Worm (Caenorhabditis elegans) whole organism, mixed stage, embryonic: ENCODE measurements around the gene syx-2.

ENCODE experiments used
- M03D4.4 ChIP-seq: sonication (generic microtip); optimal IDR thresholded peaks from 2 replicates; lab custom pipeline; 2017; ENCODE audit warnings: mild to moderate bottlenecking, missing genetic modification characterization, missing compliant biosample characterization
- cnd-1 ChIP-seq: fragments of 200-800 bp; sonication (Bioruptor generic); optimal IDR thresholded peaks from 2 replicates; lab custom pipeline; 2018; ENCODE audit warnings: mild to moderate bottlenecking, missing genetic modification characterization, missing compliant biosample characterization
- lsy-2 ChIP-seq: fragments of 150-350 bp; optimal IDR thresholded peaks from 2 replicates; lab custom pipeline; 2014; ENCODE audit warnings: missing biosample characterization, missing genetic modification characterization
- mep-1 ChIP-seq: fragments of 150-350 bp; optimal IDR thresholded peaks from 2 replicates; lab custom pipeline; 2017; ENCODE audit warnings: missing biosample characterization, missing genetic modification reagents, missing genetic modification characterization, inconsistent platforms
- nhr-12 ChIP-seq: fragments of 150-350 bp; optimal IDR thresholded peaks from 2 replicates; lab custom pipeline; 2014; ENCODE audit warnings: missing biosample characterization, missing genetic modification characterization
- nhr-237 ChIP-seq: fragments of 150-350 bp; optimal IDR thresholded peaks from 2 replicates; lab custom pipeline; 2014; ENCODE audit warnings: missing biosample characterization, missing genetic modification characterization
- nhr-28 ChIP-seq: fragments of 150-350 bp; optimal IDR thresholded peaks from 2 replicates; lab custom pipeline; 2014; ENCODE audit warnings: missing biosample characterization, missing genetic modification characterization
- nhr-76 ChIP-seq: sonication (generic microtip); optimal IDR thresholded peaks from 2 replicates; lab custom pipeline; 2017; ENCODE audit warnings: missing biosample characterization, missing genetic modification characterization
- pha-4 ChIP-seq: fragments of 150-350 bp; optimal IDR thresholded peaks from 2 replicates; lab custom pipeline; 2018; ENCODE audit warnings: missing biosample characterization, missing genetic modification reagents, missing genetic modification characterization
- snpc-4 ChIP-seq: fragments of 150-350 bp; optimal IDR thresholded peaks from 2 replicates; lab custom pipeline; 2014; ENCODE audit warnings: missing biosample characterization, missing genetic modification characterization
- tbx-8 ChIP-seq: fragments of 200-800 bp; sonication (Bioruptor generic); optimal IDR thresholded peaks from 2 replicates; lab custom pipeline; 2018; ENCODE audit warnings: mild to moderate bottlenecking, missing genetic modification characterization, moderate library complexity, missing compliant biosample characterization
- unc-62 ChIP-seq: fragments of 150-350 bp; optimal IDR thresholded peaks from 2 replicates; lab custom pipeline; 2014; ENCODE audit warnings: missing biosample characterization, missing genetic modification reagents, missing genetic modification characterization

DNA sequence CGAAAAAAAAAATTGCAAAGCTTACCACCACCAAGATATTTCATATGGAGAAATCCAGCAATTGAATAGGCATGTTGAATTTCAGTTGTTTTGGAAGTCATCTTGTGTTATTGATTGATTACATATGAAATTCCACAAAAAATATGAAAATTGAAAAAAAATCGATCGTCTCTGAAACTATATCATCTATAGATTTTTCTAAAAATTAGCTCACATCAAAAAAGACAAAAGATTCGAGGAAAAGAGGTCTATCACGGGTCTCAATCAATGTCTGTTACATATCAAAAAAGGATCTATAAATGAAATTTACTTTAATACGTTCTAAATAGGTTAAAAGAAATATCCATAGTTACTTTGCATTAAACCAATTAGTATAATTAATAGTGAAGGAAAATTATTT lies 52.5 kb downstream of the syx-2 start, which contains the start of gene tbc-19:
- no peak for TF ChIP-seq nhr-12 (tag; lab: Kevin White, UChicago)
- no peak for TF ChIP-seq unc-62 (GFP tag; lab: Kevin White, UChicago)
- TF ChIP-seq lsy-2 (tag; lab: Kevin White, UChicago): no peak
- no peak for TF ChIP-seq snpc-4 (tag; lab: Kevin White, UChicago)
- TF ChIP-seq nhr-237: no peak
- no peak for TF ChIP-seq tbx-8
- TF ChIP-seq nhr-28: no peak
- TF ChIP-seq mep-1: no peak
- no peak for TF ChIP-seq pha-4
- no peak for TF ChIP-seq M03D4.4 (tag; lab: Kevin White, UChicago)
- TF ChIP-seq nhr-76: no peak
- no peak for TF ChIP-seq cnd-1 (tag; lab: Kevin White, UChicago)
